Worm (Caenorhabditis elegans): Measurements from ENCODE around the gene R07E4.1.

The R07E4.1 gene

DNA sequence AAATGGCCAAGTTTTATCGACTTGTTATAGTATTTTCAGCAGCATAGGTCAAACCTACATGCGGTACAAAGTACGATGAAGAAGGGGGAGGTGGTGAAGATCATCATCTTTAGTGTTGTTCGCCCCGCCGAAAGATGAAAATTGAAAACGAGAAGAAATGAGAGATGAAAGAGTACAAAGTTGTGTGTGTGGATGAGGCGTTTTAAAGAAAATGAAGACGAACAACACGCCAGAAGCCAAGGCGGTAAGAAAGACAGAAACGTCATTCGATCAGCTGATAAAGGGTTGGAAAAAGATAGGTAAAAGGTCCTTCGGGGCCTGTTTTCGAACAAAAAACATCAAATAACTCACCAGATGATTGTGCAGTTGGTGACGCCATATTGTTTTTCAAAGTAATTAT, 15.0 kb upstream of the R07E4.1 start:
- TF ChIP-seq elt-1 (tag; optimal IDR thresholded peaks at IDR 0.05) = no peak
- TF ChIP-seq skn-1 (tag; optimal IDR thresholded peaks at IDR 0.05) = no peak
- TF ChIP-seq lin-39 (tag; optimal IDR thresholded peaks at IDR 0.05) = no peak
- no peak for TF ChIP-seq unc-62 (GFP tag; optimal IDR thresholded peaks at IDR 0.05)
- no peak for TF ChIP-seq elt-3 (tag; optimal IDR thresholded peaks at IDR 0.05)
- no peak for TF ChIP-seq elt-2 (tag; optimal IDR thresholded peaks at IDR 0.05)
- no peak for TF ChIP-seq ztf-4 (tag; optimal IDR thresholded peaks at IDR 0.05)
- TF ChIP-seq nhr-237 (tag; optimal IDR thresholded peaks at IDR 0.05) = no peak
- no peak for TF ChIP-seq tbx-2 (tag; optimal IDR thresholded peaks at IDR 0.05)

DNA sequence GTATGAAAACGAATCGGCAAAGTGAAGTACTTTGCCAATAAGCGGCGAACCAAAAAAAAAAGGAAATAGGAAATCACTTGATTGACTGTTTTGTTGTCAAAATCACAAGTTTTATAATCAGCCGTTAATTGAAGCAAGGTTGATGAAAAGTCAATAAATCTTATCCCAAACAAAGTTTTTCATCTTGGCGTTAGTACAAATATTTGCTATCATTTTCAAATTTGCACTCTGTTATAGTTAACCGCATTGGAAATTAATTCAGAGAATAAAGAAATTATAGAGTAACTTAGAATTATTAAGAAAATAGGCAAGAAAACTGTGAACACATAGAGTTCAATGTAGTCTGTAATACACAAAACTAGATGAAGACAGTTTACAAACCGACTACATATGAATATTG, 14.4 kb upstream of the R07E4.1 start, which contains the start of gene acs-17:
Gene acs-17, minus strand, starts transcription at position 23 of the 400 bp plus-strand sequence.
- TF ChIP-seq unc-39 (tag; optimal IDR thresholded peaks at IDR 0.05) (no peak), egl-27 (tag; optimal IDR thresholded peaks at IDR 0.05) (no peak), nhr-25 (tag; optimal IDR thresholded peaks at IDR 0.05) (peak; percentile 7)

- TF ChIP-seq nhr-76 (tag; optimal IDR thresholded peaks at IDR 0.05) (no peak), aly-2 (tag; optimal IDR thresholded peaks at IDR 0.05) (no peak), daf-12 (tag; optimal IDR thresholded peaks at IDR 0.05) (no peak), ceh-82 (tag; optimal IDR thresholded peaks at IDR 0.05) (no peak), snpc-4 (tag; optimal IDR thresholded peaks at IDR 0.05) (no peak), ceh-28 (tag; optimal IDR thresholded peaks at IDR 0.05) (no peak), unc-62 (GFP tag; optimal IDR thresholded peaks at IDR 0.05) (no peak), nhr-12 (tag; optimal IDR thresholded peaks at IDR 0.05) (no peak), hmg-11 (tag; optimal IDR thresholded peaks at IDR 0.05) (no peak), nhr-43 (tag; optimal IDR thresholded peaks at IDR 0.05; ENCODE audit: poor library complexity, severe bottlenecking) (no peak), sea-2 (GFP tag; optimal IDR thresholded peaks at IDR 0.05) (no peak), lin-39 (tag; optimal IDR thresholded peaks at IDR 0.05) (no peak), ceh-9 (tag; optimal IDR thresholded peaks at IDR 0.05) (no peak), egl-5 (tag; optimal IDR thresholded peaks at IDR 0.05) (no peak), jun-1 (tag; optimal IDR thresholded peaks at IDR 0.05) (no peak), elt-1 (tag; optimal IDR thresholded peaks at IDR 0.05) (no peak), fos-1 (tag; optimal IDR thresholded peaks at IDR 0.05) (no peak)
Measured at ce11 chrX:5948769-5949168, 10.1 kb upstream of the R07E4.1 start, which contains the start of gene mig-23. Gene mig-23 (minus strand): TSS chrX:5948869.

ce11 chrX:5953174-5953573, 5.7 kb upstream of the R07E4.1 start, which contains the start of the genes R07E4.5 and R07E4.3:
Gene R07E4.5 (minus strand): TSS chrX:5953174.
Gene R07E4.3 (plus strand): TSS chrX:5953458.
- TF ChIP-seq hmg-11 (tag; optimal IDR thresholded peaks at IDR 0.05) (peak; percentile 60), ama-1 (optimal IDR thresholded peaks at IDR 0.05) (no peak), mdl-1 (tag; optimal IDR thresholded peaks at IDR 0.05) (no peak), fos-1 (tag; optimal IDR thresholded peaks at IDR 0.05) (no peak), nhr-11 (tag; optimal IDR thresholded peaks at IDR 0.05) (no peak), egl-27 (tag; optimal IDR thresholded peaks at IDR 0.05) (no peak), pha-4 (tag; optimal IDR thresholded peaks at IDR 0.05) (peak; percentile 90), nhr-25 (tag; optimal IDR thresholded peaks at IDR 0.05) (peak; percentile 82), elt-2 (tag; optimal IDR thresholded peaks at IDR 0.05) (peak; percentile 37), mml-1 (tag; optimal IDR thresholded peaks at IDR 0.05) (no peak), fkh-2 (tag; optimal IDR thresholded peaks at IDR 0.05) (no peak), nhr-12 (tag; optimal IDR thresholded peaks at IDR 0.05) (no peak), tbx-2 (tag; optimal IDR thresholded peaks at IDR 0.05) (no peak), ztf-11 (tag; optimal IDR thresholded peaks at IDR 0.05) (no peak), ztf-4 (tag; optimal IDR thresholded peaks at IDR 0.05) (no peak), jun-1 (tag; optimal IDR thresholded peaks at IDR 0.05) (no peak), eor-1 (tag; optimal IDR thresholded peaks at IDR 0.05) (no peak), R02D3.7 (tag; optimal IDR thresholded peaks at IDR 0.05) (peak; percentile 3), sea-2 (GFP tag; optimal IDR thresholded peaks at IDR 0.05) (no peak), daf-12 (tag; optimal IDR thresholded peaks at IDR 0.05) (no peak), ceh-16 (tag; optimal IDR thresholded peaks at IDR 0.05) (no peak), nhr-67 (tag; optimal IDR thresholded peaks at IDR 0.05) (no peak), ceh-28 (tag; optimal IDR thresholded peaks at IDR 0.05) (no peak), nhr-77 (tag; optimal IDR thresholded peaks at IDR 0.05) (no peak), elt-3 (tag; optimal IDR thresholded peaks at IDR 0.05) (no peak), aly-2 (tag; optimal IDR thresholded peaks at IDR 0.05) (no peak), nhr-43 (tag; optimal IDR thresholded peaks at IDR 0.05; ENCODE audit: poor library complexity, severe bottlenecking) (peak; percentile 60), nhr-76 (tag; optimal IDR thresholded peaks at IDR 0.05) (no peak), unc-62 (GFP tag; optimal IDR thresholded peaks at IDR 0.05) (no peak), ZK546.5 (tag; optimal IDR thresholded peaks at IDR 0.05) (no peak), nhr-28 (tag; optimal IDR thresholded peaks at IDR 0.05) (no peak), lsy-12 (tag; optimal IDR thresholded peaks at IDR 0.05) (no peak), pqm-1 (tag; optimal IDR thresholded peaks at IDR 0.05) (peak; percentile 39), ceh-82 (tag; optimal IDR thresholded peaks at IDR 0.05) (no peak), lin-15B (tag; optimal IDR thresholded peaks at IDR 0.05) (peak; percentile 89), fkh-10 (GFP tag; optimal IDR thresholded peaks at IDR 0.05) (no peak), skn-1 (tag; optimal IDR thresholded peaks at IDR 0.05) (no peak), egl-5 (tag; optimal IDR thresholded peaks at IDR 0.05) (peak; percentile 81), lin-39 (tag; optimal IDR thresholded peaks at IDR 0.05) (peak; percentile 91), unc-39 (tag; optimal IDR thresholded peaks at IDR 0.05) (no peak), ceh-9 (tag; optimal IDR thresholded peaks at IDR 0.05) (no peak), snpc-4 (tag; optimal IDR thresholded peaks at IDR 0.05) (peak; percentile 66)

All from whole organism, L3 larva.